Fruit fly (Drosophila melanogaster) whole organism, wandering third instar larva: ENCODE results near the gene CG34008.

Source experiments
- CrebA ChIP-seq: fragments of 200-800 bp; sonication (Bioruptor generic); optimal IDR thresholded peaks from 2 replicates; lab custom pipeline; 2016; ENCODE audit warnings: missing biosample characterization, mild to moderate bottlenecking, missing genetic modification characterization, borderline replicate concordance
- Dfd ChIP-seq: fragments of >200 bp; optimal IDR thresholded peaks from 2 replicates; lab custom pipeline; 2017; ENCODE audit warnings: missing biosample characterization, missing genetic modification characterization
- Hnf4 ChIP-seq: fragments of 200-800 bp; sonication (Bioruptor generic); optimal IDR thresholded peaks from 2 replicates; lab custom pipeline; 2016; ENCODE audit warnings: missing biosample characterization, mild to moderate bottlenecking, missing genetic modification characterization
- fru ChIP-seq: fragments of 200-800 bp; sonication (Bioruptor generic); optimal IDR thresholded peaks from 3 replicates; lab custom pipeline; 2016; ENCODE audit warnings: missing biosample characterization, mild to moderate bottlenecking, missing genetic modification characterization
- h ChIP-seq: fragments of 200-800 bp; sonication (Bioruptor generic); optimal IDR thresholded peaks from 3 replicates; lab custom pipeline; 2016; ENCODE audit warnings: missing biosample characterization, mild to moderate bottlenecking, missing genetic modification characterization
- pan ChIP-seq: fragments of >200 bp; optimal IDR thresholded peaks from 2 replicates; lab custom pipeline; 2017
- psq ChIP-seq: fragments of 200-800 bp; sonication (Bioruptor generic); optimal IDR thresholded peaks from 3 replicates; lab custom pipeline; 2017; ENCODE audit warnings: missing biosample characterization, mild to moderate bottlenecking, missing genetic modification characterization, moderate library complexity

DNA sequence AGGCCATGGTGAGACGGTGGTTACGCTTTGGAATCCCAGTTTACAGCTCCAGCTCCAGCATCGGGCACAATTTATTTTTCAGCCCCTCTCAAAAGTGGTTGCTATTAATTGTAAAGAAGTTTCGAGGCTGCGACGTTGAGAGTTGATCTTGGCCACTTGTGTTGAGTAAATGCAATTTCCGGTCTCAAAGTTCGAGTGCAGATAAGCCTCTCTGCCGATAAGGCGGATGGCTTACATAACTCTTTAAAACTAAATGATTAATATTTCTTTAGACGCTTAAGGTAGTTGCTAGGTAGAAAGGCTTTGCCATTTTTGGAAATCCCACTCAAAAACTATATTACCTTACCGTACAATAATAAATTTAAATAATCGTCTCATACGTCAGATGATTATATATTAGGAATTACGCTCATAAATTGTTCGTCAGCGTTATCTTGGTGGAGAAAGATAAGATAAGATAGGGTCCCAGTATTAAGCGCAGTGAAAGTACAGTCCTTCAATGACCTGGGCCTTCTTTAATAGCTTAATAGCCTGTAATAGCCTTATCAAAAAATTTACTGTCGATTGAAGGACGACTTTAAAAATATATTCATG, 24.3 kb upstream of the CG34008 start:
- TF ChIP-seq h (GFP tag; lab: Kevin White, UChicago): no peak
- no peak for TF ChIP-seq Hnf4 (GFP tag; lab: Kevin White, UChicago)
- TF ChIP-seq psq: no peak
- TF ChIP-seq pan: no peak
- TF ChIP-seq CrebA (GFP tag; lab: Kevin White, UChicago): no peak
- no peak for TF ChIP-seq Dfd (GFP tag; lab: Kevin White, UChicago)
- TF ChIP-seq fru (GFP tag; lab: Kevin White, UChicago): no peak
